Fruit fly (Drosophila melanogaster) whole organism: ENCODE measurements around the gene CG45064.

ENCODE experiments used
- CG8478 ChIP-seq: fragments of >200 bp; optimal IDR thresholded peaks from 2 replicates; lab custom pipeline; 2018; ENCODE audit warnings: inconsistent platforms
- EcR ChIP-seq, 2 experiments: fragments of >200 bp; optimal IDR thresholded peaks; 2 replicates each; lab custom pipeline; 2017; ENCODE audit warnings: missing biosample characterization in 2 of 2, missing genetic modification characterization in 2 of 2, missing genetic modification reagents in 2 of 2
- pan ChIP-seq: fragments of >200 bp; optimal IDR thresholded peaks from 2 replicates; lab custom pipeline; 2017
- psq ChIP-seq: fragments of >200 bp; optimal IDR thresholded peaks from 2 replicates; lab custom pipeline; 2017
- usp ChIP-seq: fragments of >200 bp; optimal IDR thresholded peaks from 2 replicates; lab custom pipeline; 2017; ENCODE audit warnings: missing biosample characterization, missing genetic modification characterization, mixed read lengths

DNA sequence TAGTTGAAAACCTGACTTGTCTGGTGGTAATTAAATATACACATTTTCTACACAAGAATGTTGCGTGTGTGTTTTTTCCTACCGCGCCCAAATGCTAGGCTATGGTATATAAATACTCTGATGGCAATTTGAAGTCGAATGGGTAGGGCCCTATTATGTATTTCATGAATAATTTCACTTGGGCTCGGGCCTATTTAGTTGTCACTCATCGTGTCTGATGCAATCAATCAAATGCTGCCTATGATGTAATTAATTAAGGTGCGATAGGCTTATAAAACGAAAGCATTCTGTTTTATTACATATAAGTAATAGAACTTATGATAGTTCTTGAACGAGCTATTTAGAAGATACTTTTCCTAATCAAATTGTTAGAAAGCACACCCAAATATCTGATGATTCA is 19.9 kb downstream of the CG45064 start:
- TF ChIP-seq psq (lab: Kevin White, UChicago) (no peak), usp (GFP tag; lab: Kevin White, UChicago) (no peak), CG8478 (lab: Kevin White, UChicago) (no peak), pan (lab: Kevin White, UChicago) (no peak), EcR (GFP tag; optimal IDR thresholded peaks at IDR 0.05; lab: Kevin White, UChicago) (no peak)
